Worm (Caenorhabditis elegans): ENCODE results near the gene clec-199.

ce11 chrIV:17376127-17376526 is 24.4 kb downstream of the clec-199 start, which contains the start of gene haf-1:
- no peak for TF ChIP-seq ama-1 (optimal IDR thresholded peaks at IDR 0.05)
- TF ChIP-seq B0310.2 (tag; optimal IDR thresholded peaks at IDR 0.05): no peak
- no peak for TF ChIP-seq flt-1 (GFP tag; IDR thresholded peaks at IDR 0.05)
- TF ChIP-seq aly-1 (tag; optimal IDR thresholded peaks at IDR 0.05): no peak
- no peak for TF ChIP-seq pes-1 (GFP tag; IDR thresholded peaks at IDR 0.05)
- no peak for TF ChIP-seq ets-7 (tag; optimal IDR thresholded peaks at IDR 0.05)
- no peak for TF ChIP-seq hmg-4 (GFP tag; optimal IDR thresholded peaks at IDR 0.05)
- TF ChIP-seq tbx-37 (GFP tag; conservative IDR thresholded peaks at IDR 0.05): no peak
- no peak for TF ChIP-seq hnd-1 (tag; optimal IDR thresholded peaks at IDR 0.05)
- TF ChIP-seq hmbx-1 (tag; optimal IDR thresholded peaks at IDR 0.05): no peak
- TF ChIP-seq F13C5.2 (tag; optimal IDR thresholded peaks at IDR 0.05): no peak
- TF ChIP-seq ceh-36 (tag; optimal IDR thresholded peaks at IDR 0.05): no peak
- no peak for TF ChIP-seq tbx-11 (GFP tag; IDR thresholded peaks at IDR 0.05)
- TF ChIP-seq scrt-1 (GFP tag; IDR thresholded peaks at IDR 0.05): no peak
